Fruit fly (Drosophila melanogaster): Measurements from ENCODE around the gene Kcmf1.

- TF ChIP-seq CG7928 (GFP tag; optimal IDR thresholded peaks at IDR 0.05) (no peak), Oli (tag; optimal IDR thresholded peaks at IDR 0.05) (no peak), CG13287 (GFP tag; IDR thresholded peaks at IDR 0.05; ENCODE audit: partially characterized antibody) (no peak), gcm (GFP tag; optimal IDR thresholded peaks at IDR 0.05) (no peak), HLH3B (GFP tag; IDR thresholded peaks at IDR 0.05) (no peak), nmo (GFP tag; optimal IDR thresholded peaks at IDR 0.05) (no peak), CG16863 (GFP tag; optimal IDR thresholded peaks at IDR 0.05) (no peak), Deaf1 (tag; optimal IDR thresholded peaks at IDR 0.05) (no peak), nau (GFP tag; optimal IDR thresholded peaks at IDR 0.05) (no peak), CG2129 (GFP tag; IDR thresholded peaks at IDR 0.05; ENCODE audit: partially characterized antibody) (no peak)
These were observed 30.6 kb downstream of the Kcmf1 start, which contains the start of gene RagA-B for dm6 chr3R:8984141-8984540.
